Fruit fly (Drosophila melanogaster): Measurements from ENCODE around the gene Hr39.

DNA sequence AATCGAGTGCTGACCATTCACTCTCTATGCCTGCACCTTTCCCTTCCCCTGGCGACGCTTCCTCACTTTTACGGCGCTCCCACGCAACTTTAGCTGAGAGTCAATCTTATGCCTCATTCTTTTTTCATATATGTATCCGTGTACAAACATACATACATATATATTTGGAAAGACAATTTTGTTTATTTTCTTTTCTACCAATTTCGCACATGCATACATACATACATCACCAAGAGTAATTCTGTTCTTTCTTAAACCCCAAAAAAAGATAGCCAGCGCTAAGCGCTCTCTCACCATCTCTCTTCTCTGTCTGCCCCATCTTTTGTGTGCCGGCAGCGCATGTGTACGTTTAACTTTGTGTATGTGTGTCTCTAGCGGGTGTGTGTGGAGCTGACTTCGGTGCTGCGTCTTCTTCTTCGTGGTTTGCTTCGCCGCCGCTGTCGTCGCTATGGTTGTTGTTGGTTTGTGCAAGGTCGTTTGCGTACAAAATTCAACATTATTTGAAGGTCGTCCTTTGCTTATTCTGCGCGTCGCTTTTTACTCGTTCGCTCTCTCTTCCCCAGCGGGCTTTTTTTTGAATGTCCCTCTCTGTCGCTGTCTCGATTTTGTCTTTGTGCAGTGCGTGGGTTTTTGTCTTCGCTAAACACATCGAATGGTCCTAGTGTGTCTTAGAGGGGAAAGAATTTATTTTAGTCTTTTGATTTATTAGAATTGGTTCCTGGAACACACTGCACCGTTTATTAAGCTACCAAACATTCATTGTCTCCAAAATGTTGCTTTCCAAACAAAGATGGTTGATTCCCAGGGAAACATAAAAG is 13.7 kb downstream of the Hr39 start:
- TF ChIP-seq pan (optimal IDR thresholded peaks at IDR 0.05) (no peak), CG8478 (optimal IDR thresholded peaks at IDR 0.05) (no peak), usp (GFP tag; optimal IDR thresholded peaks at IDR 0.05) (no peak)

Data from whole organism.